Worm (Caenorhabditis elegans) whole organism, late embryonic: ENCODE measurements around the gene C18B12.4.

Experiments
- C08G9.2 ChIP-seq: sonication (generic microtip); optimal IDR thresholded peaks from 2 replicates; lab custom pipeline; 2016; ENCODE audit warnings: mild to moderate bottlenecking, missing genetic modification characterization, moderate library complexity, missing compliant biosample characterization
- F13H6.1 ChIP-seq: sonication (generic microtip); optimal IDR thresholded peaks from 2 replicates; lab custom pipeline; 2016; ENCODE audit warnings: missing genetic modification characterization, missing compliant biosample characterization
- K09A11.1 ChIP-seq: sonication (generic microtip); optimal IDR thresholded peaks from 2 replicates; lab custom pipeline; 2017; ENCODE audit warnings: antibody characterized with exemption, mild to moderate bottlenecking, missing genetic modification characterization, missing compliant biosample characterization; ENCODE audit not compliant: insufficient read depth
- T23F11.4 ChIP-seq: fragments of 200-800 bp; sonication (Bioruptor generic); optimal IDR thresholded peaks from 2 replicates; lab custom pipeline; 2018; ENCODE audit warnings: mild to moderate bottlenecking, missing genetic modification characterization, missing compliant biosample characterization
- ahr-1 ChIP-seq: sonication (generic microtip); optimal IDR thresholded peaks from 2 replicates; lab custom pipeline; 2016; ENCODE audit warnings: missing genetic modification characterization, missing compliant biosample characterization
- ama-1 ChIP-seq: fragments of 150-350 bp; optimal IDR thresholded peaks from 2 replicates; lab custom pipeline; 2014
- ceh-14 ChIP-seq: sonication (generic microtip); optimal IDR thresholded peaks from 2 replicates; lab custom pipeline; 2016; ENCODE audit warnings: missing genotype, missing genetic modification characterization, missing compliant biosample characterization
- ceh-30 ChIP-seq: fragments of 150-350 bp; optimal IDR thresholded peaks from 2 replicates; lab custom pipeline; 2014; ENCODE audit warnings: missing biosample characterization, missing genetic modification characterization
- ceh-34 ChIP-seq: sonication (generic microtip); optimal IDR thresholded peaks from 2 replicates; lab custom pipeline; 2016; ENCODE audit warnings: mild to moderate bottlenecking, missing genetic modification characterization, missing compliant biosample characterization
- ceh-48 ChIP-seq: sonication (generic microtip); optimal IDR thresholded peaks from 2 replicates; lab custom pipeline; 2016; ENCODE audit warnings: missing genetic modification characterization, inconsistent platforms, missing compliant biosample characterization
- ceh-6 ChIP-seq: fragments of 200-800 bp; sonication (Bioruptor generic); optimal IDR thresholded peaks from 2 replicates; lab custom pipeline; 2018; ENCODE audit warnings: mild to moderate bottlenecking, missing genetic modification characterization, missing compliant biosample characterization
- che-1 ChIP-seq: sonication (generic microtip); optimal IDR thresholded peaks from 2 replicates; lab custom pipeline; 2016; ENCODE audit warnings: mild to moderate bottlenecking, missing genetic modification characterization, missing compliant biosample characterization
- dmd-4 ChIP-seq: sonication (generic microtip); optimal IDR thresholded peaks from 2 replicates; lab custom pipeline; 2016; ENCODE audit warnings: borderline replicate concordance, missing genetic modification characterization, missing compliant biosample characterization
- dve-1 ChIP-seq: sonication (generic microtip); optimal IDR thresholded peaks from 2 replicates; lab custom pipeline; 2017; ENCODE audit warnings: antibody characterized with exemption, mild to moderate bottlenecking, missing genetic modification characterization, missing compliant biosample characterization
- elt-2 ChIP-seq: sonication (generic microtip); optimal IDR thresholded peaks from 2 replicates; lab custom pipeline; 2016; ENCODE audit warnings: missing genetic modification reagents, missing genetic modification characterization, missing compliant biosample characterization
- eyg-1 ChIP-seq: sonication (generic microtip); optimal IDR thresholded peaks from 2 replicates; lab custom pipeline; 2016; ENCODE audit warnings: missing genotype, missing genetic modification characterization, missing compliant biosample characterization
- fax-1 ChIP-seq: sonication (generic microtip); optimal IDR thresholded peaks from 2 replicates; lab custom pipeline; 2016; ENCODE audit warnings: missing genotype, missing genetic modification characterization, missing compliant biosample characterization
- fkh-10 ChIP-seq: fragments of 150-350 bp; optimal IDR thresholded peaks from 2 replicates; lab custom pipeline; 2014; ENCODE audit warnings: missing biosample characterization, missing genetic modification reagents, missing genetic modification characterization
- fkh-6 ChIP-seq: sonication (generic microtip); optimal IDR thresholded peaks from 2 replicates; lab custom pipeline; 2016; ENCODE audit warnings: missing genetic modification characterization, missing compliant biosample characterization
- hlh-6 ChIP-seq: sonication (generic microtip); optimal IDR thresholded peaks from 2 replicates; lab custom pipeline; 2016; ENCODE audit warnings: missing genotype, missing genetic modification characterization, missing compliant biosample characterization
- hlh-8 ChIP-seq: sonication (generic microtip); optimal IDR thresholded peaks from 2 replicates; lab custom pipeline; 2016; ENCODE audit warnings: missing genotype, missing genetic modification characterization, missing compliant biosample characterization
- madf-2 ChIP-seq: sonication (generic microtip); optimal IDR thresholded peaks from 2 replicates; lab custom pipeline; 2017; ENCODE audit warnings: missing genetic modification characterization, missing compliant biosample characterization
- mec-3 ChIP-seq: sonication (generic microtip); optimal IDR thresholded peaks from 2 replicates; lab custom pipeline; 2016; ENCODE audit warnings: borderline replicate concordance, missing genetic modification characterization, missing compliant biosample characterization
- nfya-1 ChIP-seq: sonication (generic microtip); optimal IDR thresholded peaks from 2 replicates; lab custom pipeline; 2017; ENCODE audit warnings: missing genetic modification characterization, mild to moderate bottlenecking, missing compliant biosample characterization, antibody characterized with exemption, moderate library complexity
- nhr-11 ChIP-seq: fragments of 150-350 bp; optimal IDR thresholded peaks from 2 replicates; lab custom pipeline; 2014; ENCODE audit warnings: missing biosample characterization, missing genetic modification characterization
- npax-4 ChIP-seq: sonication (generic microtip); optimal IDR thresholded peaks from 2 replicates; lab custom pipeline; 2016; ENCODE audit warnings: missing genetic modification characterization, missing compliant biosample characterization
- odd-2 ChIP-seq: sonication (generic microtip); optimal IDR thresholded peaks from 2 replicates; lab custom pipeline; 2017; ENCODE audit warnings: antibody characterized with exemption, mild to moderate bottlenecking, missing genetic modification characterization, missing compliant biosample characterization
- pha-4 ChIP-seq: fragments of 150-350 bp; optimal IDR thresholded peaks from 2 replicates; lab custom pipeline; 2018; ENCODE audit warnings: missing biosample characterization, missing genetic modification reagents, missing genetic modification characterization
- ref-2 ChIP-seq: sonication (generic microtip); optimal IDR thresholded peaks from 2 replicates; lab custom pipeline; 2016; ENCODE audit warnings: missing genetic modification characterization, missing compliant biosample characterization
- tbx-2 ChIP-seq: sonication (generic microtip); optimal IDR thresholded peaks from 2 replicates; lab custom pipeline; 2016; ENCODE audit warnings: missing genetic modification characterization, missing compliant biosample characterization
- unc-42 ChIP-seq: sonication (generic microtip); optimal IDR thresholded peaks from 2 replicates; lab custom pipeline; 2016; ENCODE audit warnings: missing genotype, missing genetic modification characterization, missing compliant biosample characterization
- ztf-16 ChIP-seq: sonication (generic microtip); optimal IDR thresholded peaks from 2 replicates; lab custom pipeline; 2017; ENCODE audit warnings: missing genetic modification characterization, missing compliant biosample characterization

Gene C18B12.4

ce11 chrX:15083795-15084194 lies 43.4 kb upstream of the C18B12.4 start, which contains the start of gene H40L08.1:
TSS of gene H40L08.1 (minus strand) at chrX:15084086.
- no peak for TF ChIP-seq ztf-16 (tag; lab: Kevin White, UChicago)
- peak; percentile 15 for TF ChIP-seq unc-42 (tag; lab: Kevin White, UChicago)
- TF ChIP-seq elt-2 (tag; lab: Kevin White, UChicago), result peak; percentile 38
- TF ChIP-seq ceh-48, result peak; percentile 34

ce11 chrX:15081486-15081885 lies 41.1 kb upstream of the C18B12.4 start:
- TF ChIP-seq mec-3 (tag; lab: Kevin White, UChicago), result no peak

ce11 chrX:15079406-15079805 lies 39.0 kb upstream of the C18B12.4 start:
- TF ChIP-seq ref-2 (tag; lab: Kevin White, UChicago), result peak; percentile 33
- TF ChIP-seq nfya-1 (tag; lab: Kevin White, UChicago), result no peak
- TF ChIP-seq dve-1 (tag; lab: Kevin White, UChicago), result no peak

ce11 chrX:15078276-15078675 lies 37.9 kb upstream of the C18B12.4 start:
- no peak for TF ChIP-seq fkh-6 (tag; lab: Kevin White, UChicago)
- TF ChIP-seq nfya-1 (tag; lab: Kevin White, UChicago), result no peak
- no peak for TF ChIP-seq fax-1 (tag; lab: Kevin White, UChicago)

ce11 chrX:15077597-15078261 lies 37.3 kb upstream of the C18B12.4 start, which contains the start of the genes H40L08.8, H40L08.2 and H40L08.7:
TSS of gene H40L08.8 (minus strand) at chrX:15077633.
TSS of gene H40L08.2 (minus strand) at chrX:15077744.
TSS of gene H40L08.7 (minus strand) at chrX:15077744.
- TF ChIP-seq hlh-6 (tag; lab: Kevin White, UChicago), result no peak
- peak; percentile 3 for TF ChIP-seq elt-2 (tag; lab: Kevin White, UChicago)
- no peak for TF ChIP-seq hlh-8 (tag; lab: Kevin White, UChicago)

- no peak for TF ChIP-seq npax-4
- TF ChIP-seq che-1 (tag; lab: Kevin White, UChicago), result no peak
- TF ChIP-seq nhr-11 (tag; lab: Kevin White, UChicago), result no peak
- TF ChIP-seq T23F11.4, result no peak
- no peak for TF ChIP-seq ceh-30
- no peak for TF ChIP-seq ceh-6 (GFP tag; lab: Kevin White, UChicago)
- TF ChIP-seq fkh-10 (GFP tag; lab: Kevin White, UChicago), result no peak
- no peak for TF ChIP-seq dve-1 (tag; lab: Kevin White, UChicago)
- no peak for TF ChIP-seq C08G9.2 (tag; lab: Kevin White, UChicago)
- no peak for TF ChIP-seq madf-2 (tag; lab: Kevin White, UChicago)
Measured at ce11 chrX:15076909-15077308, 36.5 kb upstream of the C18B12.4 start.

- TF ChIP-seq K09A11.1 (no peak), ceh-48 (no peak), tbx-2 (tag; lab: Kevin White, UChicago) (no peak), F13H6.1 (no peak), unc-42 (tag; lab: Kevin White, UChicago) (no peak), ceh-34 (no peak), ahr-1 (tag; lab: Kevin White, UChicago) (no peak), odd-2 (no peak), T23F11.4 (no peak), nfya-1 (tag; lab: Kevin White, UChicago) (no peak), dve-1 (tag; lab: Kevin White, UChicago) (no peak), ama-1 (no peak), dmd-4 (tag; lab: Kevin White, UChicago) (no peak), fkh-10 (GFP tag; lab: Kevin White, UChicago) (no peak), ceh-6 (GFP tag; lab: Kevin White, UChicago) (no peak), hlh-6 (tag; lab: Kevin White, UChicago) (no peak), pha-4 (no peak), ceh-14 (tag; lab: Kevin White, UChicago) (no peak), eyg-1 (tag; lab: Kevin White, UChicago) (no peak), nhr-11 (tag; lab: Kevin White, UChicago) (no peak)
- TF ChIP-seq, all 69 proteins: peak for 0
Measured at ce11 chrX:15076042-15076565, 35.7 kb upstream of the C18B12.4 start, which contains the start of the genes H40L08.3 and H40L08.9. TSS of gene H40L08.3 (minus strand) at chrX:15076092. TSS of gene H40L08.9 (minus strand) at chrX:15076480.
